Fruit fly (Drosophila melanogaster) whole organism, wandering third instar larva: Measurements from ENCODE around the gene Glyat.

Source experiments
- CG9705 ChIP-seq: fragments of 200-800 bp; sonication (Bioruptor generic); optimal IDR thresholded peaks from 2 replicates; lab custom pipeline; 2018; ENCODE audit warnings: missing biosample characterization, mild to moderate bottlenecking, missing genetic modification characterization
- Dfd ChIP-seq: fragments of >200 bp; optimal IDR thresholded peaks from 2 replicates; lab custom pipeline; 2017; ENCODE audit warnings: missing biosample characterization, missing genetic modification characterization
- Mio ChIP-seq: sonication (Bioruptor generic); optimal IDR thresholded peaks from 2 replicates; lab custom pipeline; 2016; ENCODE audit warnings: missing biosample characterization, missing genetic modification characterization
- h ChIP-seq: fragments of 200-800 bp; sonication (Bioruptor generic); optimal IDR thresholded peaks from 3 replicates; lab custom pipeline; 2016; ENCODE audit warnings: missing biosample characterization, mild to moderate bottlenecking, missing genetic modification characterization
- jim ChIP-seq: fragments of 175-275, 200-325 bp; sonication (Bioruptor generic); optimal IDR thresholded peaks from 2 replicates; lab custom pipeline; 2016; ENCODE audit warnings: missing biosample characterization, mild to moderate bottlenecking, missing genetic modification characterization
- pan ChIP-seq: fragments of >200 bp; optimal IDR thresholded peaks from 2 replicates; lab custom pipeline; 2017
- psq ChIP-seq: fragments of 200-800 bp; sonication (Bioruptor generic); optimal IDR thresholded peaks from 3 replicates; lab custom pipeline; 2017; ENCODE audit warnings: missing biosample characterization, mild to moderate bottlenecking, missing genetic modification characterization, moderate library complexity
- usp ChIP-seq: fragments of >200 bp; optimal IDR thresholded peaks from 2 replicates; lab custom pipeline; 2017; ENCODE audit warnings: missing biosample characterization, missing genetic modification characterization

DNA sequence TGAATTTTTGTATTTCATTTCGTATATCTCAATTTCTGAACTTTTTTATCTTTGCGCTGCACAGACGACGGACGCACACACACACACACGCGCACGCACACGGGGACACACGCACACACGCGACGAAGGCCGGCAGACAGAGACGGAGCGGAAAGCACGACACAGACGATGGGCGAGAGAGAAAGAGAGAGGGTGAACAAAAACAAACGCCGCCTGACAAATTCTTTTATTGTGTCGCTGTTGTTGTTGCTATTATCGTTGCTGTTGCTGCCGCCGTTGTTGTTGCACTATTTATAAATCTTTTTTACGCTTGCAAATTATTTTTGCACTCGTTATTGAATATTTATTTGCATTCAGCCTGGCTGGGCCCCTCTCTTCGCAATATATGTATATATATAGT is 33.7 kb downstream of the Glyat start:
- TF ChIP-seq usp (GFP tag; lab: Kevin White, UChicago) (no peak), psq (GFP tag; lab: Kevin White, UChicago) (peak; percentile 32), pan (lab: Kevin White, UChicago) (peak; percentile 73), h (peak; percentile 34), jim (GFP tag; lab: Kevin White, UChicago) (no peak), CG9705 (GFP tag; lab: Kevin White, UChicago) (no peak), Mio (no peak), Dfd (peak; percentile 97)
